Fruit fly (Drosophila melanogaster) whole organism, pupa: ENCODE measurements around the gene CG13101.

Source experiments
- CG10348 ChIP-seq: fragments of 200-800 bp; sonication (Bioruptor generic); IDR thresholded peaks from 2 replicates; pipeline ENCODE4 v1.3.6; 2022; ENCODE audit warnings: missing biosample characterization, missing genetic modification characterization
- CG12605 ChIP-seq: fragments of 200-800 bp; sonication (Bioruptor generic); IDR thresholded peaks from 2 replicates; pipeline ENCODE4 v1.3.6; 2022; ENCODE audit warnings: missing biosample characterization, missing genetic modification characterization
- CG13204 ChIP-seq: fragments of 200-800 bp; sonication (Bioruptor generic); optimal IDR thresholded peaks from 2 replicates; lab custom pipeline; 2018; ENCODE audit warnings: missing biosample characterization, mild to moderate bottlenecking, missing genetic modification characterization, moderate library complexity
- CG14655 ChIP-seq: fragments of 200-800 bp; sonication (Bioruptor generic); optimal IDR thresholded peaks from 3 replicates; lab custom pipeline; 2017; ENCODE audit warnings: mild to moderate bottlenecking, missing biosample characterization, missing genetic modification reagents, missing genetic modification characterization
- CG15710 ChIP-seq: fragments of 200-800 bp; sonication (Bioruptor generic); optimal IDR thresholded peaks from 2 replicates; lab custom pipeline; 2018; ENCODE audit warnings: missing biosample characterization, mild to moderate bottlenecking, missing genetic modification characterization, moderate library complexity
- CG17806 ChIP-seq: fragments of 200-800 bp; sonication (Bioruptor generic); optimal IDR thresholded peaks from 2 replicates; lab custom pipeline; 2018; ENCODE audit warnings: missing biosample characterization, mild to moderate bottlenecking, missing genetic modification characterization, moderate library complexity
- CG32121 ChIP-seq: fragments of 200-800 bp; sonication (Bioruptor generic); IDR thresholded peaks from 2 replicates; pipeline ENCODE4 v1.3.6; 2022; ENCODE audit warnings: missing biosample characterization, missing genetic modification characterization
- CG34367 ChIP-seq: fragments of 200-800 bp; sonication (Bioruptor generic); optimal IDR thresholded peaks from 2 replicates; lab custom pipeline; 2018; ENCODE audit warnings: missing biosample characterization, mild to moderate bottlenecking, missing genetic modification characterization
- CG4496 ChIP-seq: fragments of 200-800 bp; sonication (Bioruptor generic); IDR thresholded peaks from 3 replicates; pipeline ENCODE4 v1.3.6; 2022; ENCODE audit warnings: missing biosample characterization, missing genetic modification characterization
- CG8159 ChIP-seq: fragments of 200-800 bp; sonication (Bioruptor generic); optimal IDR thresholded peaks from 3 replicates; lab custom pipeline; 2018; ENCODE audit warnings: missing biosample characterization, mild to moderate bottlenecking, missing genetic modification characterization, moderate library complexity
- CG8301 ChIP-seq: fragments of 200-800 bp; sonication (Bioruptor generic); optimal IDR thresholded peaks from 2 replicates; lab custom pipeline; 2018; ENCODE audit warnings: missing biosample characterization, mild to moderate bottlenecking, missing genetic modification characterization
- CG9948 ChIP-seq: fragments of 200-800 bp; sonication (Bioruptor generic); optimal IDR thresholded peaks from 2 replicates; lab custom pipeline; 2018; ENCODE audit warnings: missing biosample characterization, mild to moderate bottlenecking, missing genetic modification characterization, moderate library complexity
- D1 ChIP-seq: fragments of 200-800 bp; sonication (Bioruptor generic); optimal IDR thresholded peaks from 2 replicates; lab custom pipeline; 2018; ENCODE audit warnings: missing biosample characterization, mild to moderate bottlenecking, missing genetic modification characterization, moderate library complexity
- EcR ChIP-seq: fragments of 200-800 bp; sonication (Bioruptor generic); optimal IDR thresholded peaks from 3 replicates; lab custom pipeline; 2019; ENCODE audit warnings: missing biosample characterization, missing genetic modification characterization, mild to moderate bottlenecking, moderate library complexity, missing genetic modification reagents
- Ets98B ChIP-seq: fragments of 200-800 bp; sonication (Bioruptor generic); IDR thresholded peaks from 2 replicates; pipeline ENCODE4 v1.3.6; 2022; ENCODE audit warnings: missing biosample characterization, missing genetic modification characterization
- Pif1A ChIP-seq: fragments of 200-800 bp; sonication (Bioruptor generic); optimal IDR thresholded peaks from 3 replicates; lab custom pipeline; 2016; ENCODE audit warnings: missing biosample characterization, missing genetic modification characterization
- Pif1B ChIP-seq: fragments of 200-800 bp; sonication (Bioruptor generic); optimal IDR thresholded peaks from 3 replicates; lab custom pipeline; 2016; ENCODE audit warnings: missing biosample characterization, missing genetic modification characterization
- Snoo ChIP-seq: fragments of 200-800 bp; sonication (Bioruptor generic); optimal IDR thresholded peaks from 3 replicates; lab custom pipeline; 2017; ENCODE audit warnings: missing biosample characterization, mild to moderate bottlenecking, missing genetic modification characterization, inconsistent platforms
- fd96Ca ChIP-seq: fragments of 200-800 bp; sonication (Bioruptor generic); IDR thresholded peaks from 3 replicates; pipeline ENCODE4 v1.3.6; 2022; ENCODE audit warnings: missing biosample characterization, missing genetic modification characterization
- gl ChIP-seq: fragments of 200-800 bp; sonication (Bioruptor generic); optimal IDR thresholded peaks from 2 replicates; lab custom pipeline; 2018; ENCODE audit warnings: missing biosample characterization, mild to moderate bottlenecking, missing genetic modification characterization
- rn ChIP-seq: fragments of 200-800 bp; sonication (Bioruptor generic); IDR thresholded peaks from 2 replicates; pipeline ENCODE4 v1.3.6; 2022; ENCODE audit warnings: missing biosample characterization, missing genetic modification characterization

The CG13101 gene

DNA sequence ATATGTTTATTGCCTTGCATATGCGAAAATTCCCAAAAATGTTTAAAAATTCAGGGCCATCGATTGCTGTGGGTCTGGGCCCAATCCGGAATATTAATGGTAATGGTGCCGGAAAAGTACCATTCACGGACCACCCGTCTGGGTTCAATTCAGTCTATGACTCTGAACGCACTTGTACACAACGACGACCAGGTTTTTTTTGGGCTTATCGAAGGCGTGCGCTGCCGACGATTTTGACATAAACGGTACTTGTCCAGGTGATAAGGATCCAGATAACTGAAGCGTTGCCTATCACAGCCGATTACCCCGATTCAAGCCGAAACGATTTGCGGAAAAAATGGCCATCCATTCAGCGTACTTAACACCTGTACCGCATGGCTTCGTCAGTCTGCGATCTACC is 6.9 kb upstream of the CG13101 start, which contains the start of gene CG9555:
TSS of gene CG9555 (plus strand) at position 153 of the 400 bp plus-strand sequence.
- TF ChIP-seq CG9948 (no peak), CG10348 (no peak), CG8301 (tag; lab: Kevin White, UChicago) (no peak), Snoo (no peak), Ets98B (GFP tag; lab: Robert Waterston, UW) (no peak), Pif1A (GFP tag; lab: Kevin White, UChicago) (no peak), CG14655 (GFP tag; lab: Kevin White, UChicago) (no peak), CG13204 (no peak), EcR (GFP tag; lab: Kevin White, UChicago) (no peak), CG12605 (GFP tag; lab: Robert Waterston, UW) (no peak), CG15710 (tag; lab: Kevin White, UChicago) (no peak), CG8159 (tag; lab: Kevin White, UChicago) (no peak), fd96Ca (GFP tag; lab: Robert Waterston, UW) (no peak), rn (GFP tag; lab: Robert Waterston, UW) (no peak)
- TF ChIP-seq, all 21 proteins: peak for 0

DNA sequence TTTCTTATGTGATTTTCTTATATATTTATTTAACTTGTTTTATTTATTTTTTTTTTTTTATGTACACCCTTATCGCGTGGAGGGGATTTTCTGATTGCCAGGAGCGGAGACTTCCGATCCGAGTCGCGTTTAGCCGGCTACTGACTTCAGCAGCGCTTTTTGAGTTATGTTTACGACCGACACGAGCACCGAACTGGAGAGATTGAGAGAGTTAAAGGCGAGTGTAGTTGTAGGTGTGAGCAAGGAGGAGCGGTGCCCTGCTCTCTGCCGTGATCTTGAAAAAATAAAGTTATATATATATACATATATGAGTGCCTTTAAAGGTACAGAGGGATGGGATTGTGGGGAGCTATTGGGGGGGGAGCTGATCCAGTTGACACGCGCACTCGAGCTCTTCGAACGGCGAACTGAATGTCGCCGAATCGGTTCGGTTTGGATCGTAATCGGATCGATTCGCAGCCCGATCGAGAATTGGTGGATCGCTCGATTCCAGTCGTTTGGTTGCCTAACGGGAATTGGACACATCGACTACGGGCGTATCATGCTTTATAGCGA is 4.4 kb upstream of the CG13101 start, which contains the start of gene rost:
TSS of gene rost (minus strand) at position 503 of the 555 bp plus-strand sequence.
- TF ChIP-seq CG13204: peak; percentile 55
- peak; percentile 38; the same call in 1 of the 3 replicates for TF ChIP-seq CG4496 (GFP tag; lab: Robert Waterston, UW)
- peak; percentile 7 for TF ChIP-seq Pif1A (GFP tag; lab: Kevin White, UChicago)
- TF ChIP-seq CG12605 (GFP tag; lab: Robert Waterston, UW): no peak
- peak; percentile 34 for TF ChIP-seq CG8159 (tag; lab: Kevin White, UChicago)
- peak; percentile 72 for TF ChIP-seq EcR (GFP tag; lab: Kevin White, UChicago)
- TF ChIP-seq CG34367 (tag; lab: Kevin White, UChicago): peak; percentile 9
- TF ChIP-seq Snoo: no peak
- TF ChIP-seq Pif1B (GFP tag; lab: Kevin White, UChicago): peak; percentile 65
- TF ChIP-seq CG15710 (tag; lab: Kevin White, UChicago): peak; percentile 26

DNA sequence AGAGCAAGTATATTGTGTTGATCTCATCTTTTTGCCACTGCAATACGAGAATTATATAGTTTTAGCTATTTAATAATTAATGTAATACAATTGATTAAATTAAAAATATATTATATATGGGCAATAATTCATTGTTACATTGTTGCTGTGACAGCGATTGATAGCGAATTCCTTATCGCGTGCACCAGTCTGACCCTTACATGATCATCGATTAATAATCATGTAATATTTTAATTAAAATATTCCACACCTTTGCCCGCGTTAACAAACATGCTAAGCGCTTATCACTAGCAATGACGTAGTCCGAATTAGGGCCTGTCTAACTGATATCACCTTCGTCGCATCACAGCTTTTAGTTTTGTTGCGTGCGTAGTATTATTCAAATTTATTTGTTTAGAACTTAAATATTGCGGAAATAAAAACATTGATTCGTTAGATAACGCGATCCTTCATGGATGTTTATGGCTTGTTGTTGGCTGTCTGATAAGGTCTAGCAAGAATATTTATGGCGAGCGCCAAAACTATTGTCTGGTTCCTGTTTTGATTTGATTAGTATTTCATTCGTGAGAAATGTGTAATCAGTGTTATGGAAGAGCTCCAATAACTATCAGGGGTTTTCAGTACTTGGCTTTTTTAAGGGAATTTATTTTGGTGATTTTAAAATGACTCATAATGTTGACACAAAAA is 2.7 kb upstream of the CG13101 start:
- no peak for TF ChIP-seq Pif1B (GFP tag; lab: Kevin White, UChicago)

DNA sequence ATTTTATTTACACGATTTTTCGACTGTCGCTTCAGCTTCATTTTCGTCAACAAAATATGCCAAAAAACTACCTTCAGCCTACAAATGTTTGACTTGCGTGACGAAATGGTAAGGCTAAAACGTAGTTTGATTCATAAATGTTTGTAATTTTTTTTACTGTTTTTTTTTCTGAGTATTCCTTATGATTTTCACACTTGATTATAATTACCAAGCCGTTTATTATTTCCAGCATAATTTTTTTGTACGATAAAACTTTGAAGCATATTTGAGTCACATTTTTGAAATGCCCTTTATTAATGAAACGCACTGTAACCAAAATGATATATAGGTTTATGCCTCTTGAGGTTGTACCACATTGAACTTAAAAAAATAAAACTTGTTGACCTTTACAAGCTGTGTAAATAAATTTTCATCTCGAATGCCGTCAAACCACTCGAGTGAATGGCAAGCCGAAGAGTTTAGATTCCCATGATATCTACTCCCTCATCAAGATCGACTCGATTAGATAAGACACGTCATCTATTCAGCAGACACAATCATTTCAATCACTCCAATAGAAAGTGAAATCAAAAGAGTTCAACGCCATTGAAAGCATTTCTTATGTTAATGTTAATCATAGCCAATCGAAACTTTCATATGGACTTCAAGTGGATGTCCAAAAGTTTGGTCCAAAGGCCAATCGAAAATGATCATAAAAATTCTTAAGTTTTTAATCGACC is 1.9 kb downstream of the CG13101 start:
- TF ChIP-seq CG14655 (GFP tag; lab: Kevin White, UChicago): no peak
- TF ChIP-seq Pif1A (GFP tag; lab: Kevin White, UChicago): no peak
- TF ChIP-seq, all 21 proteins: peak for 0

- TF ChIP-seq Pif1B (GFP tag; lab: Kevin White, UChicago): no peak
Measured at dm6 chr2L:8980359-8980758, 4.3 kb downstream of the CG13101 start, which contains the start of gene CG18662. CG18662 (plus strand) TSS chr2L:8980659.

dm6 chr2L:8975328-8975727 is 9.3 kb downstream of the CG13101 start, which contains the start of gene CG9541:
CG9541 (minus strand) TSS chr2L:8975428.
- TF ChIP-seq CG13204 (no peak), Pif1A (GFP tag; lab: Kevin White, UChicago) (no peak)

dm6 chr2L:8974506-8974905 is 10.2 kb downstream of the CG13101 start:
- TF ChIP-seq CG14655 (GFP tag; lab: Kevin White, UChicago): no peak
- no peak for TF ChIP-seq rn (GFP tag; lab: Robert Waterston, UW)
- TF ChIP-seq CG9948: no peak
- no peak for TF ChIP-seq CG12605 (GFP tag; lab: Robert Waterston, UW)
- no peak for TF ChIP-seq fd96Ca (GFP tag; lab: Robert Waterston, UW)

dm6 chr2L:8972905-8973304 is 11.8 kb downstream of the CG13101 start:
- TF ChIP-seq fd96Ca (GFP tag; lab: Robert Waterston, UW) (no peak), CG4496 (GFP tag; lab: Robert Waterston, UW) (no peak), CG32121 (no peak), CG10348 (no peak), CG12605 (GFP tag; lab: Robert Waterston, UW) (no peak), Snoo (no peak), CG17806 (tag; lab: Kevin White, UChicago) (no peak), gl (tag; lab: Kevin White, UChicago) (no peak), CG8301 (tag; lab: Kevin White, UChicago) (no peak), CG34367 (tag; lab: Kevin White, UChicago) (no peak), CG14655 (GFP tag; lab: Kevin White, UChicago) (no peak), Pif1A (GFP tag; lab: Kevin White, UChicago) (no peak), Pif1B (GFP tag; lab: Kevin White, UChicago) (no peak), EcR (GFP tag; lab: Kevin White, UChicago) (no peak), rn (GFP tag; lab: Robert Waterston, UW) (no peak), D1 (tag; lab: Kevin White, UChicago) (no peak), CG9948 (no peak), CG8159 (tag; lab: Kevin White, UChicago) (no peak)
- TF ChIP-seq, all 21 proteins: peak for 0
